Worm (Caenorhabditis elegans) whole organism, L4 larva: ENCODE results near the gene Y50D4B.1.

Source experiments
- Y5F2A.4 ChIP-seq: fragments of 200-800 bp; sonication (Bioruptor generic); optimal IDR thresholded peaks from 2 replicates; lab custom pipeline; 2018; ENCODE audit warnings: mild to moderate bottlenecking, missing genetic modification characterization, missing compliant biosample characterization
- dpl-1 ChIP-seq: fragments of 150-350 bp; optimal IDR thresholded peaks from 2 replicates; lab custom pipeline; 2014; ENCODE audit warnings: missing biosample characterization, missing genetic modification reagents, missing genetic modification characterization
- lin-13 ChIP-seq: fragments of 150-350 bp; optimal IDR thresholded peaks from 2 replicates; lab custom pipeline; 2014; ENCODE audit warnings: missing biosample characterization, missing genetic modification reagents, missing genetic modification characterization
- nhr-237 ChIP-seq: sonication (generic microtip); optimal IDR thresholded peaks from 2 replicates; lab custom pipeline; 2017; ENCODE audit warnings: missing biosample characterization, missing genetic modification characterization
- unc-62 ChIP-seq, 3 experiments: fragments of 150-350 bp in 1 of 3; sonication (generic microtip); optimal IDR thresholded peaks in 2 of 3; peaks in 1 of 3; 1 replicate in 1 of 3; 2 replicates in 2 of 3; lab custom pipeline; 2014 to 2017; ENCODE audit warnings: missing biosample characterization in 3 of 3, missing genetic modification characterization in 3 of 3, missing genetic modification reagents in 3 of 3, missing genotype in 1 of 3

- TF ChIP-seq nhr-237 (tag; lab: Kevin White, UChicago) (no peak), Y5F2A.4 (no peak), dpl-1 (GFP tag; lab: Kevin White, UChicago) (no peak), lin-13 (no peak), unc-62 (GFP tag; optimal IDR thresholded peaks at IDR 0.05 in 1 of 2; lab: Kevin White, UChicago) (peak in 1 of 2 experiments; percentile 41), unc-62 (tag; optimal IDR thresholded peaks at IDR 0.05; lab: Kevin White, UChicago) (no peak)
Observed at ce11 chrV:1154472-1155278, 41.9 kb downstream of the Y50D4B.1 start.
